Fruit fly (Drosophila melanogaster) whole organism, pupa: ENCODE data around the gene CG42537.

Experiments
- CG12605 ChIP-seq: fragments of 200-800 bp; sonication (Bioruptor generic); IDR thresholded peaks from 2 replicates; pipeline ENCODE4 v1.3.6; 2022; ENCODE audit warnings: missing biosample characterization, missing genetic modification characterization
- CG13204 ChIP-seq: fragments of 200-800 bp; sonication (Bioruptor generic); optimal IDR thresholded peaks from 2 replicates; lab custom pipeline; 2018; ENCODE audit warnings: missing biosample characterization, mild to moderate bottlenecking, missing genetic modification characterization, moderate library complexity
- CG14655 ChIP-seq: fragments of 200-800 bp; sonication (Bioruptor generic); optimal IDR thresholded peaks from 3 replicates; lab custom pipeline; 2017; ENCODE audit warnings: mild to moderate bottlenecking, missing biosample characterization, missing genetic modification reagents, missing genetic modification characterization
- CG15710 ChIP-seq: fragments of 200-800 bp; sonication (Bioruptor generic); optimal IDR thresholded peaks from 2 replicates; lab custom pipeline; 2018; ENCODE audit warnings: missing biosample characterization, mild to moderate bottlenecking, missing genetic modification characterization, moderate library complexity
- CG32121 ChIP-seq: fragments of 200-800 bp; sonication (Bioruptor generic); IDR thresholded peaks from 2 replicates; pipeline ENCODE4 v1.3.6; 2022; ENCODE audit warnings: missing biosample characterization, missing genetic modification characterization
- CG34367 ChIP-seq: fragments of 200-800 bp; sonication (Bioruptor generic); optimal IDR thresholded peaks from 2 replicates; lab custom pipeline; 2018; ENCODE audit warnings: missing biosample characterization, mild to moderate bottlenecking, missing genetic modification characterization
- CG9948 ChIP-seq: fragments of 200-800 bp; sonication (Bioruptor generic); optimal IDR thresholded peaks from 2 replicates; lab custom pipeline; 2018; ENCODE audit warnings: missing biosample characterization, mild to moderate bottlenecking, missing genetic modification characterization, moderate library complexity
- Snoo ChIP-seq: fragments of 200-800 bp; sonication (Bioruptor generic); optimal IDR thresholded peaks from 3 replicates; lab custom pipeline; 2017; ENCODE audit warnings: missing biosample characterization, mild to moderate bottlenecking, missing genetic modification characterization, inconsistent platforms
- gl ChIP-seq: fragments of 200-800 bp; sonication (Bioruptor generic); optimal IDR thresholded peaks from 2 replicates; lab custom pipeline; 2018; ENCODE audit warnings: missing biosample characterization, mild to moderate bottlenecking, missing genetic modification characterization
- rn ChIP-seq: fragments of 200-800 bp; sonication (Bioruptor generic); IDR thresholded peaks from 2 replicates; pipeline ENCODE4 v1.3.6; 2022; ENCODE audit warnings: missing biosample characterization, missing genetic modification characterization

dm6 chr3R:6419942-6420341, 42.3 kb downstream of the CG42537 start:
- no peak for TF ChIP-seq Snoo (tag; lab: Kevin White, UChicago)
- no peak for TF ChIP-seq CG15710 (tag; lab: Kevin White, UChicago)
- no peak for TF ChIP-seq CG13204
- TF ChIP-seq CG14655 (GFP tag; lab: Kevin White, UChicago) = no peak
- no peak for TF ChIP-seq gl (tag; lab: Kevin White, UChicago)
- no peak for TF ChIP-seq CG32121 (GFP tag; lab: Robert Waterston, UW)
- TF ChIP-seq CG12605 (GFP tag; lab: Robert Waterston, UW) = peak; percentile 32; the same call in 1 of the 2 replicates
- TF ChIP-seq CG9948 (tag; lab: Kevin White, UChicago) = no peak
- TF ChIP-seq rn (GFP tag; lab: Robert Waterston, UW) = no peak
- no peak for TF ChIP-seq CG34367 (tag; lab: Kevin White, UChicago)
